Worm (Caenorhabditis elegans): ENCODE measurements around the gene sulp-3.

sulp-3 gene

DNA sequence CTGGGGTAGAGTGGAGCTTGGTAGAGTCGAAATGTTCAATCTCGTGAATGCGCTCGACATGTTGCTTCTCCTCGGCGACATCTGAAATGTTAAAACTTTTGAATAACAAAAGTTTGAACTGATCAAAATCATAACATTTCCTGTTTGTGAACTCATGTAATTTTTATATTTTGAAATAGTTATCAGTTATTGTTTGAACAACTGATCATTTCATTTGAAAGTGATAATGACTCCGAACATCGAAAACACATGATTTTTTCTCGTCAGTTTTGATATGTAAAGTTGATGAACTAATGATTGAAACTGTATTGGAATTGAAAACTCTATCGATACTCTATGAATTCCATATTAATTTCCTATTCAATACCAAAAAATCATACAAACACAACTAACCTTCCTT is 15.0 kb upstream of the sulp-3 start (continued):
- TF ChIP-seq fos-1 (tag; optimal IDR thresholded peaks at IDR 0.05): no peak
- TF ChIP-seq mxl-2 (GFP tag; conservative IDR thresholded peaks at IDR 0.05): no peak
- no peak for TF ChIP-seq Y5F2A.4 (GFP tag; optimal IDR thresholded peaks at IDR 0.05)
- TF ChIP-seq mes-2 (tag; optimal IDR thresholded peaks at IDR 0.05; ENCODE audit: poor library complexity, severe bottlenecking): no peak
- TF ChIP-seq madf-5 (GFP tag; IDR thresholded peaks at IDR 0.05): no peak
- TF ChIP-seq php-3 (GFP tag; IDR thresholded peaks at IDR 0.05): no peak
- TF ChIP-seq nhr-77 (tag; optimal IDR thresholded peaks at IDR 0.05): peak; percentile 31
- TF ChIP-seq zip-2 (tag; optimal IDR thresholded peaks at IDR 0.05): no peak
- no peak for TF ChIP-seq skn-1 (tag; optimal IDR thresholded peaks at IDR 0.05)
- no peak for TF ChIP-seq ZK546.5 (tag; optimal IDR thresholded peaks at IDR 0.05)
- no peak for TF ChIP-seq pha-4 (GFP tag; IDR thresholded peaks at IDR 0.05)
- no peak for TF ChIP-seq pha-4 (tag; optimal IDR thresholded peaks at IDR 0.05)
- no peak for TF ChIP-seq tag-97 (GFP tag; IDR thresholded peaks at IDR 0.05)
- no peak for TF ChIP-seq ZK337.2 (GFP tag; IDR thresholded peaks at IDR 0.05)
- TF ChIP-seq spr-1 (tag; optimal IDR thresholded peaks at IDR 0.05): no peak
- no peak for TF ChIP-seq dpl-1 (GFP tag; optimal IDR thresholded peaks at IDR 0.05)
- no peak for TF ChIP-seq sdz-12 (GFP tag; optimal IDR thresholded peaks at IDR 0.05)
- no peak for TF ChIP-seq lin-13 (GFP tag; optimal IDR thresholded peaks at IDR 0.05)
- TF ChIP-seq ceh-62 (tag; optimal IDR thresholded peaks at IDR 0.05): no peak
- no peak for TF ChIP-seq spr-3 (GFP tag; optimal IDR thresholded peaks at IDR 0.05)
- peak; percentile 27 for TF ChIP-seq pqm-1 (tag; optimal IDR thresholded peaks at IDR 0.05)
- TF ChIP-seq ceh-82 (tag; optimal IDR thresholded peaks at IDR 0.05): no peak
- peak; percentile 44 for TF ChIP-seq dve-1 (tag; optimal IDR thresholded peaks at IDR 0.05; ENCODE audit: insufficient read depth)
- no peak for TF ChIP-seq gei-8 (GFP tag; optimal IDR thresholded peaks at IDR 0.05)
- TF ChIP-seq mep-1 (tag; optimal IDR thresholded peaks at IDR 0.05): no peak
- no peak for TF ChIP-seq lim-7 (GFP tag; IDR thresholded peaks at IDR 0.05)
- no peak for TF ChIP-seq dmd-8 (GFP tag; IDR thresholded peaks at IDR 0.05)

ce11 chrX:8422020-8422419 is 13.9 kb upstream of the sulp-3 start, which contains the start of gene tag-123:
Gene tag-123, minus strand, starts transcription at chrX:8422055.
- TF ChIP-seq Y48G9A.11 (GFP tag; IDR thresholded peaks at IDR 0.05) (no peak), ceh-62 (tag; optimal IDR thresholded peaks at IDR 0.05) (no peak), Y75B8A.6 (GFP tag; IDR thresholded peaks at IDR 0.05) (no peak), snpc-1.2 (GFP tag; IDR thresholded peaks at IDR 0.05) (no peak), spr-1 (tag; optimal IDR thresholded peaks at IDR 0.05) (no peak), ZK337.2 (GFP tag; IDR thresholded peaks at IDR 0.05) (no peak), F44E2.7 (GFP tag; IDR thresholded peaks at IDR 0.05) (no peak), duxl-1 (tag; optimal IDR thresholded peaks at IDR 0.05; ENCODE audit: poor library complexity) (no peak), dmd-8 (GFP tag; IDR thresholded peaks at IDR 0.05) (no peak), Y105C5A.15 (GFP tag; IDR thresholded peaks at IDR 0.05) (no peak), dmd-9 (GFP tag; IDR thresholded peaks at IDR 0.05) (no peak), fos-1 (tag; optimal IDR thresholded peaks at IDR 0.05) (no peak), nhr-111 (GFP tag; optimal IDR thresholded peaks at IDR 0.05) (no peak), zfp-2 (tag; optimal IDR thresholded peaks at IDR 0.05) (no peak), T26A8.4 (GFP tag; IDR thresholded peaks at IDR 0.05) (0 out of 2 replicates have a peak, but pooled peaks have one; percentile 19), jun-1 (tag; optimal IDR thresholded peaks at IDR 0.05) (no peak), pha-4 (GFP tag; IDR thresholded peaks at IDR 0.05) (0 out of 2 replicates have a peak, but pooled peaks have one; percentile 9), pha-4 (tag; optimal IDR thresholded peaks at IDR 0.05) (peak; percentile 68), vab-7 (GFP tag; IDR thresholded peaks at IDR 0.05) (no peak), attf-4 (tag; optimal IDR thresholded peaks at IDR 0.05) (no peak), nhr-28 (tag; optimal IDR thresholded peaks at IDR 0.05) (peak; percentile 16), R02D3.7 (tag; optimal IDR thresholded peaks at IDR 0.05) (peak; percentile 53), nhr-237 (tag; optimal IDR thresholded peaks at IDR 0.05) (no peak), unc-39 (tag; optimal IDR thresholded peaks at IDR 0.05) (no peak), aha-1 (tag) (peak; percentile 98), ceh-32 (tag; optimal IDR thresholded peaks at IDR 0.05; ENCODE audit: poor library complexity) (no peak), unc-62 (GFP tag; optimal IDR thresholded peaks at IDR 0.05 in 1 of 2) (no peak), unc-62 (tag; optimal IDR thresholded peaks at IDR 0.05) (no peak), lim-7 (GFP tag; IDR thresholded peaks at IDR 0.05) (no peak), nhr-42 (GFP tag; IDR thresholded peaks at IDR 0.05) (no peak), ztf-7 (tag; optimal IDR thresholded peaks at IDR 0.05) (no peak), hif-1 (tag; optimal IDR thresholded peaks at IDR 0.05) (peak in 1 of 2 experiments; percentile 47), lin-29 (GFP tag; IDR thresholded peaks at IDR 0.05) (no peak)
